Fruit fly (Drosophila melanogaster) whole organism, embryonic: ENCODE measurements around the gene CG13021.

Experiments used
- Awh ChIP-seq: fragments of 200-800 bp; sonication (Bioruptor generic); IDR thresholded peaks from 2 replicates; pipeline ENCODE4, ENCODE4 v1.3.6; 2022; ENCODE audit warnings: missing biosample characterization, missing genetic modification characterization
- CG11247 ChIP-seq: fragments of 200-800 bp; sonication (Bioruptor generic); IDR thresholded peaks from 2 replicates; pipeline ENCODE4 v1.3.6; 2022; ENCODE audit warnings: missing biosample characterization, missing genetic modification characterization
- CG11560 ChIP-seq: fragments of 200-800 bp; sonication (Bioruptor generic); IDR thresholded peaks from 3 replicates; pipeline ENCODE4 v1.3.6; 2022; ENCODE audit warnings: missing biosample characterization, missing genetic modification characterization
- CG12744 ChIP-seq: fragments of 200-800 bp; sonication (Bioruptor generic); optimal IDR thresholded peaks from 2 replicates; lab custom pipeline; 2016; ENCODE audit warnings: missing biosample characterization, missing genetic modification characterization
- CG14667 ChIP-seq: fragments of 200-800 bp; sonication (Bioruptor generic); IDR thresholded peaks from 2 replicates; pipeline ENCODE4 v1.3.6; 2022; ENCODE audit warnings: missing biosample characterization, missing genetic modification characterization
- CG14710 ChIP-seq: fragments of 200-800 bp; sonication (Bioruptor generic); optimal IDR thresholded peaks from 3 replicates; lab custom pipeline; 2019; ENCODE audit warnings: missing biosample characterization, mild to moderate bottlenecking, missing genetic modification characterization, moderate library complexity
- CG16779 ChIP-seq: fragments of 200-800 bp; sonication (Bioruptor generic); IDR thresholded peaks from 2 replicates; pipeline ENCODE4 v1.3.6; 2022; ENCODE audit warnings: missing biosample characterization, missing genetic modification characterization
- CG17568 ChIP-seq: fragments of 200-800 bp; sonication (Bioruptor generic); optimal IDR thresholded peaks from 2 replicates; lab custom pipeline; 2018; ENCODE audit warnings: missing biosample characterization, mild to moderate bottlenecking, missing genetic modification characterization, moderate library complexity
- CG1792 ChIP-seq: fragments of 200-800 bp; sonication (Bioruptor generic); optimal IDR thresholded peaks from 2 replicates; lab custom pipeline; 2016; ENCODE audit warnings: missing biosample characterization, missing genetic modification characterization
- CG2875 ChIP-seq: fragments of 200-800 bp; sonication (Bioruptor generic); optimal IDR thresholded peaks from 2 replicates; lab custom pipeline; 2017; ENCODE audit warnings: missing biosample characterization, mild to moderate bottlenecking, missing genetic modification characterization, missing genetic modification reagents
- CG6272 ChIP-seq: fragments of 200-800 bp; sonication (Bioruptor generic); IDR thresholded peaks from 2 replicates; pipeline ENCODE4 v1.3.6; 2022; ENCODE audit warnings: missing biosample characterization, missing genetic modification characterization
- CTCF ChIP-seq: fragments of 200-800 bp; sonication (Bioruptor generic); optimal IDR thresholded peaks from 2 replicates; lab custom pipeline; 2017; ENCODE audit warnings: missing biosample characterization, mild to moderate bottlenecking, missing genetic modification characterization, moderate library complexity
- CkIIα-i1 ChIP-seq: fragments of 200-800 bp; sonication (Bioruptor generic); IDR thresholded peaks from 2 replicates; pipeline ENCODE4 v1.3.6; 2022; ENCODE audit warnings: missing biosample characterization, missing genetic modification characterization
- CrebB ChIP-seq: fragments of 200-800 bp; sonication (Bioruptor generic); optimal IDR thresholded peaks from 3 replicates; lab custom pipeline; 2018; ENCODE audit warnings: missing biosample characterization, mild to moderate bottlenecking, missing genetic modification characterization
- Dref ChIP-seq: fragments of 200-800 bp; sonication (Bioruptor generic); IDR thresholded peaks from 2 replicates; pipeline ENCODE4 v1.3.6; 2022; ENCODE audit warnings: missing biosample characterization, missing genetic modification characterization
- Fer1 ChIP-seq: fragments of 200-800 bp; sonication (Bioruptor generic); optimal IDR thresholded peaks from 2 replicates; lab custom pipeline; 2017; ENCODE audit warnings: missing biosample characterization, mild to moderate bottlenecking, missing genetic modification characterization
- Fer2 ChIP-seq: fragments of 200-800 bp; sonication (Bioruptor generic); optimal IDR thresholded peaks from 2 replicates; lab custom pipeline; 2018; ENCODE audit warnings: missing biosample characterization, mild to moderate bottlenecking, missing genetic modification characterization, moderate library complexity
- H15 ChIP-seq: fragments of 200-800 bp; sonication (Bioruptor generic); IDR thresholded peaks from 3 replicates; pipeline ENCODE4 v1.3.6; 2022; ENCODE audit warnings: missing biosample characterization, missing genetic modification characterization
- Hand ChIP-seq: fragments of 200-800 bp; sonication (Bioruptor generic); optimal IDR thresholded peaks from 2 replicates; lab custom pipeline; 2017; ENCODE audit warnings: mild to moderate bottlenecking, missing biosample characterization, missing genetic modification reagents, missing genetic modification characterization
- Max ChIP-seq: fragments of 200-800 bp; sonication (Bioruptor generic); optimal IDR thresholded peaks from 2 replicates; lab custom pipeline; 2016; ENCODE audit warnings: missing biosample characterization, mild to moderate bottlenecking, missing genetic modification characterization
- Myb ChIP-seq: fragments of 200-800 bp; sonication (Bioruptor generic); optimal IDR thresholded peaks from 2 replicates; lab custom pipeline; 2016; ENCODE audit warnings: missing biosample characterization, missing genetic modification characterization
- PHDP ChIP-seq: fragments of 200-800 bp; sonication (Bioruptor generic); optimal IDR thresholded peaks from 3 replicates; lab custom pipeline; 2018; ENCODE audit warnings: missing biosample characterization, mild to moderate bottlenecking, missing genetic modification characterization, moderate library complexity
- Sox102F ChIP-seq: fragments of 200-800 bp; sonication (Bioruptor generic); optimal IDR thresholded peaks from 2 replicates; lab custom pipeline; 2018; ENCODE audit warnings: missing biosample characterization, mild to moderate bottlenecking, missing genetic modification characterization, moderate library complexity
- Vsx1 ChIP-seq: fragments of 200-800 bp; sonication (Bioruptor generic); optimal IDR thresholded peaks from 2 replicates; lab custom pipeline; 2017; ENCODE audit warnings: missing biosample characterization, mild to moderate bottlenecking, missing genetic modification characterization, missing genetic modification reagents
- ac ChIP-seq: fragments of 200-800 bp; sonication (Bioruptor generic); optimal IDR thresholded peaks from 3 replicates; lab custom pipeline; 2017; ENCODE audit warnings: missing biosample characterization, mild to moderate bottlenecking, missing genetic modification characterization
- bab2 ChIP-seq: fragments of 200-800 bp; sonication (Bioruptor generic); optimal IDR thresholded peaks from 2 replicates; lab custom pipeline; 2016; ENCODE audit warnings: missing biosample characterization, missing genetic modification characterization
- cg ChIP-seq: fragments of 200-800 bp; sonication (Bioruptor generic); optimal IDR thresholded peaks from 3 replicates; lab custom pipeline; 2019; ENCODE audit warnings: missing biosample characterization, mild to moderate bottlenecking, missing genetic modification characterization, moderate library complexity
- crc ChIP-seq: fragments of 200-800 bp; sonication (Bioruptor generic); optimal IDR thresholded peaks from 2 replicates; lab custom pipeline; 2016; ENCODE audit warnings: missing biosample characterization, missing genetic modification characterization
- crp ChIP-seq, 2 experiments: fragments of 200-800 bp; sonication (Bioruptor generic); optimal IDR thresholded peaks; 2 replicates in 1 of 2; 3 replicates in 1 of 2; lab custom pipeline; 2017; ENCODE audit warnings: missing biosample characterization in 2 of 2, missing genetic modification characterization in 2 of 2, mild to moderate bottlenecking in 1 of 2, moderate library complexity in 1 of 2
- cwo ChIP-seq: fragments of 200-800 bp; sonication (Bioruptor generic); optimal IDR thresholded peaks from 3 replicates; lab custom pipeline; 2017; ENCODE audit warnings: missing biosample characterization, missing genetic modification characterization, mild to moderate bottlenecking, moderate library complexity, missing genetic modification reagents
- dimm ChIP-seq: fragments of 200-800 bp; sonication (Bioruptor generic); IDR thresholded peaks from 2 replicates; pipeline ENCODE4 v1.3.6; 2022; ENCODE audit warnings: missing biosample characterization, missing genetic modification characterization
- en ChIP-seq: fragments of 200-800 bp; sonication (Bioruptor generic); optimal IDR thresholded peaks from 2 replicates; lab custom pipeline; 2016; ENCODE audit warnings: missing biosample characterization, missing genetic modification characterization
- fd64A ChIP-seq: fragments of 200-800 bp; sonication (Bioruptor generic); optimal IDR thresholded peaks from 3 replicates; lab custom pipeline; 2018; ENCODE audit warnings: missing biosample characterization, mild to moderate bottlenecking, missing genetic modification characterization
- gcm2 ChIP-seq: fragments of 200-800 bp; sonication (Bioruptor generic); optimal IDR thresholded peaks from 2 replicates; lab custom pipeline; 2016; ENCODE audit warnings: missing biosample characterization, missing genetic modification characterization
- gfzf ChIP-seq: fragments of 200-800 bp; sonication (Bioruptor generic); optimal IDR thresholded peaks from 2 replicates; lab custom pipeline; 2016; ENCODE audit warnings: missing biosample characterization, mild to moderate bottlenecking, missing genetic modification characterization, moderate library complexity
- grn ChIP-seq: fragments of 200-800 bp; sonication (Bioruptor generic); optimal IDR thresholded peaks from 3 replicates; lab custom pipeline; 2017; ENCODE audit warnings: missing biosample characterization, missing genetic modification characterization
- hth ChIP-seq: fragments of >200 bp; optimal IDR thresholded peaks from 2 replicates; lab custom pipeline; 2017; ENCODE audit warnings: inconsistent platforms
- jigr1 ChIP-seq: fragments of 200-800 bp; sonication (Bioruptor generic); IDR thresholded peaks from 3 replicates; pipeline ENCODE4 v1.3.6; 2022; ENCODE audit warnings: missing biosample characterization, missing genetic modification characterization
- lbe ChIP-seq: fragments of 200-800 bp; sonication (Bioruptor generic); optimal IDR thresholded peaks from 2 replicates; lab custom pipeline; 2016; ENCODE audit warnings: missing biosample characterization, mild to moderate bottlenecking, missing genetic modification characterization
- maf-S ChIP-seq: fragments of 200-800 bp; sonication (Bioruptor generic); optimal IDR thresholded peaks from 2 replicates; lab custom pipeline; 2016; ENCODE audit warnings: missing biosample characterization, missing genetic modification characterization
- org-1 ChIP-seq: fragments of 200-800 bp; sonication (Bioruptor generic); optimal IDR thresholded peaks from 2 replicates; lab custom pipeline; 2017; ENCODE audit warnings: missing biosample characterization, missing genetic modification characterization
- pros ChIP-seq: fragments of 200-800 bp; sonication (Bioruptor generic); optimal IDR thresholded peaks from 3 replicates; lab custom pipeline; 2019; ENCODE audit warnings: missing biosample characterization, mild to moderate bottlenecking, missing genetic modification characterization, moderate library complexity
- pzg ChIP-seq: fragments of 200-800 bp; sonication (Bioruptor generic); optimal IDR thresholded peaks from 3 replicates; lab custom pipeline; 2018; ENCODE audit warnings: missing biosample characterization, mild to moderate bottlenecking, missing genetic modification characterization, moderate library complexity
- run ChIP-seq: fragments of 200-800 bp; sonication (Bioruptor generic); optimal IDR thresholded peaks from 3 replicates; lab custom pipeline; 2018; ENCODE audit warnings: missing biosample characterization, mild to moderate bottlenecking, missing genetic modification characterization
- sens ChIP-seq: fragments of 200-800 bp; sonication (Bioruptor generic); peaks from one replicate; lab custom pipeline; 2016; ENCODE audit warnings: missing biosample characterization, missing genetic modification characterization
- slbo ChIP-seq: fragments of 200-800 bp; sonication (Bioruptor generic); IDR thresholded peaks from 2 replicates; pipeline ENCODE4 v1.3.6; 2022; ENCODE audit warnings: missing biosample characterization, missing genetic modification characterization
- sr ChIP-seq: fragments of 200-800 bp; sonication (Bioruptor generic); IDR thresholded peaks from 3 replicates; pipeline ENCODE4 v1.3.6; 2022; ENCODE audit warnings: missing biosample characterization, missing genetic modification characterization
- ssp ChIP-seq: fragments of 200-800 bp; sonication (Bioruptor generic); IDR thresholded peaks from 2 replicates; pipeline ENCODE4 v1.3.6; 2022; ENCODE audit warnings: missing biosample characterization, missing genetic modification characterization
- stc ChIP-seq: fragments of 200-800 bp; sonication (Bioruptor generic); IDR thresholded peaks from 2 replicates; pipeline ENCODE4 v1.3.6; 2022; ENCODE audit warnings: missing biosample characterization, missing genetic modification characterization
- tap ChIP-seq: fragments of 200-800 bp; optimal IDR thresholded peaks from 3 replicates; lab custom pipeline; 2019; ENCODE audit warnings: missing biosample characterization, mild to moderate bottlenecking, missing genetic modification characterization, moderate library complexity
- tio ChIP-seq: fragments of 200-800 bp; sonication (Bioruptor generic); optimal IDR thresholded peaks from 2 replicates; lab custom pipeline; 2017; ENCODE audit warnings: missing biosample characterization, missing genetic modification characterization, inconsistent platforms
- trem ChIP-seq: fragments of 200-800 bp; optimal IDR thresholded peaks from 3 replicates; lab custom pipeline; 2019; ENCODE audit warnings: missing biosample characterization, mild to moderate bottlenecking, missing genetic modification characterization, moderate library complexity
- wek ChIP-seq: fragments of 200-800 bp; sonication (Bioruptor generic); optimal IDR thresholded peaks from 3 replicates; lab custom pipeline; 2018; ENCODE audit warnings: missing biosample characterization, mild to moderate bottlenecking, missing genetic modification characterization, moderate library complexity

The CG13021 gene

DNA sequence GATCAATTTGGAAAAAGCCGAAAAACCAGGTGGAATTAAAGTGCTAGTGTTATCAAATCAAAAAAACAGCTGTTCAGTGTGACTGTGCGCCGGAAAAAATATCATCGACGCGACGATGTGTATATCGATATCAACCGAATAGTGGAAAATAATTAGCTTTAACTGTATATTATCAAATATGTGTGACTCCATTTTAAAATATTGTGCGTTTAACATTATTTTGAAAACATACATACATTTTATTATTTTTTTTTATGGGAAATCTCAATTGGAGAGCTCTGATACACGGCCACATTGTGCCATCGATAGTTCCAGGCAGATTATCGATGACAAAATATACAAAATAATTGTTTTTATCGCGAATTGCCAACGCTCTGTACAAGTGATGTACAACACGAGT lies 28.8 kb upstream of the CG13021 start, which contains the start of the genes CG14270 and CG10803 (continued):
- TF ChIP-seq cwo (GFP tag; lab: Kevin White, UChicago) (no peak), CG11247 (GFP tag; lab: Robert Waterston, UW) (no peak), wek (GFP tag; lab: Kevin White, UChicago) (no peak), CkIIα-i1 (GFP tag; lab: Robert Waterston, UW) (no peak), PHDP (tag; lab: Kevin White, UChicago) (no peak), crp (GFP tag; optimal IDR thresholded peaks at IDR 0.05; lab: Kevin White, UChicago) (peak; percentile 44 to 89), CG14710 (peak; percentile 67), crc (GFP tag; lab: Kevin White, UChicago) (no peak), pzg (GFP tag; lab: Kevin White, UChicago) (peak; percentile 44), sr (GFP tag; lab: Robert Waterston, UW) (no peak), CG16779 (GFP tag; lab: Robert Waterston, UW) (no peak), CTCF (GFP tag; lab: Kevin White, UChicago) (no peak), Vsx1 (GFP tag; lab: Kevin White, UChicago) (peak; percentile 80), stc (GFP tag; lab: Robert Waterston, UW) (no peak), maf-S (GFP tag; lab: Kevin White, UChicago) (no peak), tap (tag; lab: Kevin White, UChicago) (no peak), en (GFP tag; lab: Kevin White, UChicago) (no peak), pros (GFP tag; lab: Kevin White, UChicago) (no peak), CG11560 (tag; lab: Robert Waterston, UW) (no peak), org-1 (GFP tag; lab: Kevin White, UChicago) (no peak), CG1792 (GFP tag; lab: Kevin White, UChicago) (no peak), grn (GFP tag; lab: Kevin White, UChicago) (no peak), Myb (GFP tag; lab: Kevin White, UChicago) (peak; percentile 21), dimm (GFP tag; lab: Robert Waterston, UW) (no peak), hth (lab: Kevin White, UChicago) (no peak), gfzf (peak; percentile 69), H15 (GFP tag; lab: Robert Waterston, UW) (no peak), cg (GFP tag; lab: Kevin White, UChicago) (no peak), fd64A (GFP tag; lab: Kevin White, UChicago) (no peak), Hand (GFP tag; lab: Kevin White, UChicago) (no peak), bab2 (GFP tag; lab: Kevin White, UChicago) (no peak), Fer2 (tag; lab: Kevin White, UChicago) (no peak), slbo (GFP tag; lab: Robert Waterston, UW) (no peak; the same call in 1 of the 2 replicates), jigr1 (GFP tag; lab: Robert Waterston, UW) (no peak), CrebB (tag; lab: Kevin White, UChicago) (no peak), CG12744 (GFP tag; lab: Kevin White, UChicago) (no peak), gcm2 (GFP tag; lab: Kevin White, UChicago) (no peak), CG2875 (GFP tag; lab: Kevin White, UChicago) (no peak), ac (no peak), CG17568 (GFP tag; lab: Kevin White, UChicago) (no peak), CG14667 (GFP tag; lab: Robert Waterston, UW) (no peak), ssp (no peak), Sox102F (GFP tag; lab: Kevin White, UChicago) (no peak), tio (no peak), run (tag; lab: Kevin White, UChicago) (no peak), trem (tag; lab: Kevin White, UChicago) (no peak), sens (GFP tag; lab: Kevin White, UChicago) (peak; percentile 83), lbe (GFP tag; lab: Kevin White, UChicago) (no peak), Fer1 (no peak), Awh (GFP tag; lab: Robert Waterston, UW) (no peak), CG6272 (GFP tag; lab: Robert Waterston, UW) (peak; percentile 24; the same call in 1 of the 2 replicates), Max (GFP tag; lab: Kevin White, UChicago) (no peak), Dref (GFP tag; lab: Robert Waterston, UW) (peak; percentile 72)
